Fruit fly (Drosophila melanogaster) whole organism, adult: Measurements from ENCODE around the gene CG13449.

Experiments
- CG12768 ChIP-seq: fragments of 200-800 bp; sonication (Bioruptor generic); optimal IDR thresholded peaks from 2 replicates; lab custom pipeline; 2017; ENCODE audit warnings: missing biosample characterization, missing genetic modification characterization, mild to moderate bottlenecking, moderate library complexity, missing genetic modification reagents
- CG33017 ChIP-seq: fragments of 200-800 bp; sonication (Bioruptor generic); optimal IDR thresholded peaks from 2 replicates; lab custom pipeline; 2018; ENCODE audit warnings: missing biosample characterization, mild to moderate bottlenecking, missing genetic modification characterization, moderate library complexity
- CG7045 ChIP-seq: fragments of 200-800 bp; sonication (Bioruptor generic); optimal IDR thresholded peaks from 2 replicates; lab custom pipeline; 2017; ENCODE audit warnings: missing biosample characterization, mild to moderate bottlenecking, missing genetic modification characterization
- Clk ChIP-seq: fragments of 200-800 bp; sonication (Bioruptor generic); optimal IDR thresholded peaks from 2 replicates; lab custom pipeline; 2017; ENCODE audit warnings: missing biosample characterization, missing genetic modification characterization
- Crg-1 ChIP-seq: fragments of 200-800 bp; sonication (Bioruptor generic); optimal IDR thresholded peaks from 2 replicates; lab custom pipeline; 2016; ENCODE audit warnings: missing biosample characterization, missing genetic modification characterization
- bab1 ChIP-seq: fragments of 200-800 bp; sonication (Bioruptor generic); optimal IDR thresholded peaks from 3 replicates; lab custom pipeline; 2019; ENCODE audit warnings: missing biosample characterization, mild to moderate bottlenecking, missing genetic modification characterization, moderate library complexity
- cic ChIP-seq: fragments of 200-800 bp; sonication (Bioruptor generic); optimal IDR thresholded peaks from 2 replicates; lab custom pipeline; 2017; ENCODE audit warnings: missing biosample characterization, mild to moderate bottlenecking, missing genetic modification characterization, moderate library complexity
- cnc ChIP-seq, 2 experiments: fragments of >200 bp; optimal IDR thresholded peaks; 2 replicates each; lab custom pipeline; 2017
- ovo ChIP-seq: fragments of 200-800 bp; sonication (Bioruptor generic); optimal IDR thresholded peaks from 2 replicates; lab custom pipeline; 2016; ENCODE audit warnings: missing biosample characterization, missing genetic modification characterization
- pad ChIP-seq: fragments of 200-800 bp; sonication (Bioruptor generic); optimal IDR thresholded peaks from 3 replicates; lab custom pipeline; 2017; ENCODE audit warnings: missing biosample characterization, missing genetic modification characterization, mild to moderate bottlenecking, moderate library complexity, missing genetic modification reagents
- tj ChIP-seq: fragments of 200-800 bp; sonication (Bioruptor generic); optimal IDR thresholded peaks from 3 replicates; lab custom pipeline; 2017; ENCODE audit warnings: missing biosample characterization, mild to moderate bottlenecking, missing genetic modification characterization, moderate library complexity

dm6 chr3L:15597945-15598344 is 14.7 kb downstream of the CG13449 start:
- TF ChIP-seq pad (GFP tag; lab: Kevin White, UChicago) (no peak), cnc (optimal IDR thresholded peaks at IDR 0.05; lab: Kevin White, UChicago) (no peak), cic (GFP tag; lab: Kevin White, UChicago) (no peak), Clk (no peak), ovo (GFP tag; lab: Kevin White, UChicago) (no peak), CG33017 (tag; lab: Kevin White, UChicago) (no peak), tj (GFP tag; lab: Kevin White, UChicago) (no peak), Crg-1 (GFP tag; lab: Kevin White, UChicago) (no peak), CG12768 (GFP tag; lab: Kevin White, UChicago) (no peak), bab1 (GFP tag; lab: Kevin White, UChicago) (no peak), CG7045 (GFP tag; lab: Kevin White, UChicago) (no peak)
